Worm (Caenorhabditis elegans) whole organism, L4 larva: ENCODE data around the gene tag-343.
A peak's percentile ranks its signal among the peaks of the same experiment; 100 is the strongest.

Experiments used
- F37D6.2 ChIP-seq: sonication (generic microtip); optimal IDR thresholded peaks from 2 replicates; lab custom pipeline; 2016; ENCODE audit warnings: mild to moderate bottlenecking, missing genetic modification characterization, missing compliant biosample characterization
- F49E8.2 ChIP-seq: sonication (generic microtip); optimal IDR thresholded peaks from 2 replicates; lab custom pipeline; 2016; ENCODE audit warnings: missing compliant biosample characterization, mild to moderate bottlenecking, missing genetic modification characterization, borderline replicate concordance
- T20F7.1 ChIP-seq: fragments of 200-800 bp; sonication (Bioruptor generic); optimal IDR thresholded peaks from 2 replicates; lab custom pipeline; 2018; ENCODE audit warnings: mild to moderate bottlenecking, missing genetic modification characterization, missing compliant biosample characterization
- Y105C5A.15 ChIP-seq: fragments of 200-800 bp; sonication (Bioruptor generic); IDR thresholded peaks from 2 replicates; pipeline ENCODE4 v1.3.6; 2022; ENCODE audit warnings: missing genetic modification characterization, missing compliant biosample characterization
- Y48G9A.11 ChIP-seq: fragments of 200-800 bp; sonication (Bioruptor generic); IDR thresholded peaks from 2 replicates; pipeline ENCODE4 v1.3.6; 2022; ENCODE audit warnings: missing genetic modification reagents, missing genetic modification characterization, missing compliant biosample characterization
- Y75B8A.6 ChIP-seq: fragments of 200-800 bp; sonication (Bioruptor generic); IDR thresholded peaks from 2 replicates; pipeline ENCODE4 v1.3.6; 2022; ENCODE audit warnings: missing genetic modification reagents, missing genetic modification characterization, missing compliant biosample characterization
- aha-1 ChIP-seq: fragments of 150-350 bp; peaks from one replicate; lab custom pipeline; 2014; ENCODE audit warnings: missing biosample characterization, missing genetic modification characterization
- arid-1 ChIP-seq: fragments of 200-800 bp; sonication (Bioruptor generic); conservative IDR thresholded peaks from 2 replicates; pipeline ENCODE4 v1.3.6; 2022; ENCODE audit warnings: missing genetic modification reagents, missing genetic modification characterization, missing compliant biosample characterization
- ceh-32 ChIP-seq: sonication (generic microtip); optimal IDR thresholded peaks from 2 replicates; lab custom pipeline; 2016; ENCODE audit warnings: mild to moderate bottlenecking, missing genetic modification characterization, missing compliant biosample characterization; ENCODE audit not compliant: poor library complexity
- ceh-44 ChIP-seq: fragments of 200-800 bp; sonication (Bioruptor generic); IDR thresholded peaks from 2 replicates; pipeline ENCODE4 v1.3.6; 2022; ENCODE audit warnings: missing genetic modification reagents, missing genetic modification characterization, missing compliant biosample characterization
- ceh-82 ChIP-seq: sonication (generic microtip); optimal IDR thresholded peaks from 2 replicates; lab custom pipeline; 2017; ENCODE audit warnings: missing biosample characterization, missing genetic modification characterization
- cey-2 ChIP-seq: sonication (generic microtip); optimal IDR thresholded peaks from 3 replicates; lab custom pipeline; 2017; ENCODE audit warnings: missing genetic modification characterization, mild to moderate bottlenecking, missing compliant biosample characterization, antibody characterized with exemption, borderline replicate concordance; ENCODE audit not compliant: insufficient read depth
- daf-8 ChIP-seq: fragments of 200-800 bp; sonication (Bioruptor generic); IDR thresholded peaks from 2 replicates; pipeline ENCODE4 v1.3.6; 2022; ENCODE audit warnings: missing genetic modification characterization, missing compliant biosample characterization
- dmd-6 ChIP-seq: fragments of 200-800 bp; sonication (Bioruptor generic); IDR thresholded peaks from 2 replicates; pipeline ENCODE4 v1.3.6; 2022; ENCODE audit warnings: missing genetic modification reagents, missing genetic modification characterization, missing compliant biosample characterization
- dmd-8 ChIP-seq: fragments of 200-800 bp; sonication (Bioruptor generic); IDR thresholded peaks from 2 replicates; pipeline ENCODE4 v1.3.6; 2022; ENCODE audit warnings: missing genetic modification characterization, missing compliant biosample characterization
- dmd-9 ChIP-seq: fragments of 200-800 bp; sonication (Bioruptor generic); IDR thresholded peaks from 2 replicates; pipeline ENCODE4 v1.3.6; 2022; ENCODE audit warnings: missing genetic modification reagents, missing genetic modification characterization, missing compliant biosample characterization
- dpl-1 ChIP-seq: fragments of 150-350 bp; optimal IDR thresholded peaks from 2 replicates; lab custom pipeline; 2014; ENCODE audit warnings: missing biosample characterization, missing genetic modification reagents, missing genetic modification characterization
- fkh-10 ChIP-seq: fragments of 150-350 bp; optimal IDR thresholded peaks from 2 replicates; lab custom pipeline; 2014; ENCODE audit warnings: missing biosample characterization, missing genetic modification reagents, missing genetic modification characterization
- gei-8 ChIP-seq: fragments of 200-800 bp; sonication (Bioruptor generic); optimal IDR thresholded peaks from 2 replicates; lab custom pipeline; 2018; ENCODE audit warnings: mild to moderate bottlenecking, missing genetic modification characterization, missing compliant biosample characterization
- hif-1 ChIP-seq, 2 experiments: sonication (generic microtip); optimal IDR thresholded peaks; 2 replicates each; lab custom pipeline; 2016 to 2017; ENCODE audit warnings: missing compliant biosample characterization in 2 of 2, missing genetic modification characterization in 2 of 2, missing genetic modification reagents in 2 of 2, missing genotype in 2 of 2, mild to moderate bottlenecking in 1 of 2
- lin-1 ChIP-seq: fragments of 200-800 bp; sonication (Bioruptor generic); IDR thresholded peaks from 2 replicates; pipeline ENCODE4 v1.3.6; 2022; ENCODE audit warnings: missing genetic modification reagents, missing genetic modification characterization, missing compliant biosample characterization
- lin-13 ChIP-seq: fragments of 150-350 bp; optimal IDR thresholded peaks from 2 replicates; lab custom pipeline; 2014; ENCODE audit warnings: missing biosample characterization, missing genetic modification reagents, missing genetic modification characterization
- lin-15B ChIP-seq: fragments of 150-350 bp; sonication (generic microtip); optimal IDR thresholded peaks from 3 replicates; lab custom pipeline; 2014; ENCODE audit warnings: missing biosample characterization, missing genetic modification characterization
- lin-29 ChIP-seq: fragments of 200-800 bp; sonication (Bioruptor generic); IDR thresholded peaks from 2 replicates; pipeline ENCODE4 v1.3.6; 2022; ENCODE audit warnings: missing genetic modification reagents, missing genetic modification characterization, missing compliant biosample characterization
- lir-3 ChIP-seq: sonication (generic microtip); optimal IDR thresholded peaks from 2 replicates; lab custom pipeline; 2016; ENCODE audit warnings: mild to moderate bottlenecking, missing genetic modification characterization, missing compliant biosample characterization
- lsy-2 ChIP-seq, 2 experiments: fragments of 150-350 bp in 1 of 2; sonication (generic microtip) in 1 of 2; optimal IDR thresholded peaks; 2 replicates each; lab custom pipeline; 2014 to 2017; ENCODE audit warnings: missing biosample characterization in 2 of 2, missing genetic modification characterization in 2 of 2
- madf-9 ChIP-seq: fragments of 200-800 bp; sonication (Bioruptor generic); conservative IDR thresholded peaks from 2 replicates; pipeline ENCODE4 v1.3.6; 2022; ENCODE audit warnings: missing genetic modification reagents, missing genetic modification characterization, missing compliant biosample characterization
- mes-2 ChIP-seq: sonication (generic microtip); optimal IDR thresholded peaks from 2 replicates; lab custom pipeline; 2016; ENCODE audit warnings: missing genotype, mild to moderate bottlenecking, missing genetic modification characterization, missing compliant biosample characterization; ENCODE audit not compliant: poor library complexity, severe bottlenecking
- nhr-102 ChIP-seq: sonication (generic microtip); optimal IDR thresholded peaks from 2 replicates; lab custom pipeline; 2016; ENCODE audit warnings: mild to moderate bottlenecking, missing genetic modification characterization, moderate library complexity, missing compliant biosample characterization
- nhr-11 ChIP-seq: fragments of 150-350 bp; optimal IDR thresholded peaks from 2 replicates; lab custom pipeline; 2014; ENCODE audit warnings: missing biosample characterization, missing genetic modification characterization
- nhr-111 ChIP-seq: fragments of 200-800 bp; sonication (Bioruptor generic); optimal IDR thresholded peaks from 2 replicates; lab custom pipeline; 2018; ENCODE audit warnings: mild to moderate bottlenecking, missing genetic modification characterization, missing compliant biosample characterization
- nhr-237 ChIP-seq: sonication (generic microtip); optimal IDR thresholded peaks from 2 replicates; lab custom pipeline; 2017; ENCODE audit warnings: missing biosample characterization, missing genetic modification characterization
- nhr-41 ChIP-seq: fragments of 200-800 bp; sonication (Bioruptor generic); IDR thresholded peaks from 2 replicates; pipeline ENCODE4 v1.3.6; 2022; ENCODE audit warnings: missing genetic modification reagents, missing genetic modification characterization, missing compliant biosample characterization
- nhr-48 ChIP-seq: sonication (generic microtip); optimal IDR thresholded peaks from 2 replicates; lab custom pipeline; 2016; ENCODE audit warnings: mild to moderate bottlenecking, missing genetic modification characterization, missing compliant biosample characterization
- nhr-6 ChIP-seq: fragments of 150-350 bp; optimal IDR thresholded peaks from 2 replicates; lab custom pipeline; 2014; ENCODE audit warnings: missing biosample characterization, missing genetic modification characterization
- nhr-76 ChIP-seq: fragments of 150-350 bp; optimal IDR thresholded peaks from 2 replicates; lab custom pipeline; 2014; ENCODE audit warnings: missing biosample characterization, missing genetic modification characterization
- rbr-2 ChIP-seq: sonication (generic microtip); optimal IDR thresholded peaks from 2 replicates; lab custom pipeline; 2016; ENCODE audit warnings: missing genotype, missing genetic modification characterization, missing compliant biosample characterization
- saeg-2 ChIP-seq: fragments of 200-800 bp; sonication (Bioruptor generic); IDR thresholded peaks from 2 replicates; pipeline ENCODE4 v1.3.6; 2022; ENCODE audit warnings: missing genetic modification reagents, missing genetic modification characterization, missing compliant biosample characterization
- sdz-12 ChIP-seq: fragments of 200-800 bp; sonication (Bioruptor generic); optimal IDR thresholded peaks from 2 replicates; lab custom pipeline; 2018; ENCODE audit warnings: mild to moderate bottlenecking, missing genetic modification characterization, missing compliant biosample characterization
- set-16 ChIP-seq: fragments of 200-800 bp; sonication (Bioruptor generic); IDR thresholded peaks from 2 replicates; pipeline ENCODE4 v1.3.6; 2022; ENCODE audit warnings: missing genetic modification reagents, missing genetic modification characterization, missing compliant biosample characterization
- skn-1 ChIP-seq: fragments of 150-350 bp; optimal IDR thresholded peaks from 2 replicates; lab custom pipeline; 2014; ENCODE audit warnings: missing biosample characterization, missing genetic modification characterization
- spr-3 ChIP-seq: fragments of 200-800 bp; sonication (Bioruptor generic); optimal IDR thresholded peaks from 2 replicates; lab custom pipeline; 2018; ENCODE audit warnings: mild to moderate bottlenecking, missing genetic modification characterization, missing compliant biosample characterization
- tag-97 ChIP-seq: fragments of 200-800 bp; sonication (Bioruptor generic); IDR thresholded peaks from 2 replicates; pipeline ENCODE4 v1.3.6; 2022; ENCODE audit warnings: missing genetic modification characterization, missing compliant biosample characterization
- unc-130 ChIP-seq: sonication (generic microtip); optimal IDR thresholded peaks from 2 replicates; lab custom pipeline; 2016; ENCODE audit warnings: missing genetic modification reagents, missing genetic modification characterization, missing compliant biosample characterization
- unc-39 ChIP-seq: sonication (generic microtip); optimal IDR thresholded peaks from 2 replicates; lab custom pipeline; 2017; ENCODE audit warnings: missing biosample characterization, missing genetic modification characterization
- unc-62 ChIP-seq, 3 experiments: fragments of 150-350 bp in 1 of 3; sonication (generic microtip); optimal IDR thresholded peaks in 2 of 3; peaks in 1 of 3; 1 replicate in 1 of 3; 2 replicates in 2 of 3; lab custom pipeline; 2014 to 2017; ENCODE audit warnings: missing biosample characterization in 3 of 3, missing genetic modification characterization in 3 of 3, missing genetic modification reagents in 3 of 3, missing genotype in 1 of 3
- zag-1 ChIP-seq: fragments of 150-350 bp; optimal IDR thresholded peaks from 2 replicates; lab custom pipeline; 2014; ENCODE audit warnings: missing biosample characterization, missing genetic modification characterization
- ztf-11 ChIP-seq: fragments of 150-350 bp; optimal IDR thresholded peaks from 2 replicates; lab custom pipeline; 2014; ENCODE audit warnings: missing biosample characterization, missing genetic modification characterization

tag-343 gene

ce11 chrX:16687377-16687776 is 12.8 kb upstream of the tag-343 start:
- TF ChIP-seq daf-8 (GFP tag; lab: Robert Waterston, UW), result no peak
- TF ChIP-seq dmd-9 (GFP tag; lab: Robert Waterston, UW), result no peak
- TF ChIP-seq set-16 (GFP tag; lab: Robert Waterston, UW), result peak; percentile 78
- no peak for TF ChIP-seq dpl-1

DNA sequence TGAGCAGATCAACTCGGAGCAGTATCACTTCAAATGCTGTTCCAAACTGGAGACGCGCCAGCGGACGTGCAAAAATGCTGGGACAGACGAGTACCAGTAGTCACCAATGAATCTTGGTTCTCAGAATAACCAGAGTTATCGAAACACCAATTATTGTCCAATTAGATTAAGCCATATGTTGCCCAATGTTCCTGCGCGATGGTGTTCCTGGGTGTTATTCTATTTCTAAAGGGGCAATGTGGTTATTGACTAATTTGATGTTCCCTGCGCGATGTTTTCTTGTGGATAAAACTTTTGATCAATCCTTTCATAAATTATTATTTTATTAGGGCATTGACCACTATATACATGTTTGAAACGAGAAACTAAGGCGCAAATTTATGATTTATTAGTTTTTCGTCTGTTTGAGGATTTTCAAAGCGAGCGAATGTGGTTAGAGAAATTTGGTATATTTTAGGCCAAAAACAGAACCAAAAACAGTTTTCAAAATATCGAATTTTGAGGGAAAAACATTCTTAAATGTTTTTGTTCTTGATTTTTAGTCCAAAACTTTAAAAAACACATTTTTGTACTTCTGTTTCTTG is 7.5 kb upstream of the tag-343 start:
- peak; percentile 99 for TF ChIP-seq fkh-10
- peak; percentile 86 for TF ChIP-seq nhr-41 (GFP tag; lab: Robert Waterston, UW)
- peak; percentile 80 for TF ChIP-seq arid-1 (GFP tag; lab: Robert Waterston, UW)
- TF ChIP-seq sdz-12 (GFP tag; lab: Kevin White, UChicago), result no peak
- TF ChIP-seq hif-1 (tag; optimal IDR thresholded peaks at IDR 0.05; lab: Kevin White, UChicago), result peak; percentile 85 to 87
- peak; percentile 89 for TF ChIP-seq lin-1 (GFP tag; lab: Robert Waterston, UW)
- peak; percentile 78 for TF ChIP-seq nhr-111 (GFP tag; lab: Kevin White, UChicago)
- TF ChIP-seq zag-1, result peak; percentile 94
- TF ChIP-seq spr-3, result peak; percentile 95
- peak; percentile 85; the same call in 1 of the 2 replicates for TF ChIP-seq Y75B8A.6 (GFP tag; lab: Robert Waterston, UW)
- peak; percentile 90 for TF ChIP-seq lir-3
- TF ChIP-seq unc-130 (GFP tag; lab: Kevin White, UChicago), result peak; percentile 50
- TF ChIP-seq madf-9 (GFP tag; lab: Robert Waterston, UW), result peak; percentile 98
- peak; percentile 54 for TF ChIP-seq skn-1
- peak; percentile 80; the same call in 1 of the 2 replicates for TF ChIP-seq tag-97 (GFP tag; lab: Robert Waterston, UW)
- TF ChIP-seq lin-29 (GFP tag; lab: Robert Waterston, UW), result peak; percentile 95
- peak; percentile 94 for TF ChIP-seq T20F7.1
- TF ChIP-seq ceh-44, result peak; percentile 55; the same call in 1 of the 2 replicates
- no peak for TF ChIP-seq unc-39
- TF ChIP-seq F37D6.2 (tag; lab: Kevin White, UChicago), result peak; percentile 98
- peak; percentile 97 for TF ChIP-seq nhr-48 (tag; lab: Kevin White, UChicago)
- peak; percentile 98 for TF ChIP-seq nhr-6 (tag; lab: Kevin White, UChicago)
- peak; percentile 98 for TF ChIP-seq dmd-6 (GFP tag; lab: Robert Waterston, UW)
- TF ChIP-seq lin-15B (tag; lab: Kevin White, UChicago), result peak; percentile 38
- peak; percentile 99 for TF ChIP-seq rbr-2 (tag; lab: Kevin White, UChicago)
- TF ChIP-seq ceh-32 (tag; lab: Kevin White, UChicago), result peak; percentile 84
- TF ChIP-seq Y48G9A.11 (GFP tag; lab: Robert Waterston, UW), result no peak
- peak; percentile 76 for TF ChIP-seq ceh-82
- peak; percentile 98 for TF ChIP-seq aha-1 (tag; lab: Kevin White, UChicago)
- TF ChIP-seq mes-2 (tag; lab: Kevin White, UChicago), result peak; percentile 98
- peak; percentile 97 for TF ChIP-seq lin-13
- peak; percentile 45 for TF ChIP-seq cey-2 (tag; lab: Kevin White, UChicago)
- peak; percentile 96 to 97 for TF ChIP-seq lsy-2 (tag; optimal IDR thresholded peaks at IDR 0.05; lab: Kevin White, UChicago)
- TF ChIP-seq saeg-2 (GFP tag; lab: Robert Waterston, UW), result peak; percentile 96
- no peak for TF ChIP-seq F49E8.2 (tag; lab: Kevin White, UChicago)
- peak; percentile 94 for TF ChIP-seq nhr-11 (tag; lab: Kevin White, UChicago)
- TF ChIP-seq nhr-102 (tag; lab: Kevin White, UChicago), result peak; percentile 99
- TF ChIP-seq Y105C5A.15 (GFP tag; lab: Robert Waterston, UW), result 0 out of 2 replicates have a peak, but pooled peaks have one; percentile 71
- TF ChIP-seq ztf-11, result peak; percentile 87
- TF ChIP-seq nhr-237 (tag; lab: Kevin White, UChicago), result peak; percentile 93
- TF ChIP-seq unc-62 (GFP tag; optimal IDR thresholded peaks at IDR 0.05 in 1 of 2; lab: Kevin White, UChicago), result peak; percentile 65 to 100
- peak; percentile 73 for TF ChIP-seq unc-62 (tag; optimal IDR thresholded peaks at IDR 0.05; lab: Kevin White, UChicago)
- peak; percentile 80 for TF ChIP-seq dmd-8 (GFP tag; lab: Robert Waterston, UW)
- TF ChIP-seq nhr-76, result peak; percentile 88
- TF ChIP-seq gei-8 (GFP tag; lab: Kevin White, UChicago), result peak; percentile 77
